Worm (Caenorhabditis elegans) whole organism, L4 larva: ENCODE data around the gene cpt-1.

ENCODE experiments used
- aly-2 ChIP-seq: sonication (generic microtip); optimal IDR thresholded peaks from 2 replicates; lab custom pipeline; 2018; ENCODE audit warnings: missing biosample characterization, missing genetic modification characterization
- egl-27 ChIP-seq: sonication (generic microtip); optimal IDR thresholded peaks from 3 replicates; lab custom pipeline; 2017; ENCODE audit warnings: missing biosample characterization, missing genetic modification reagents, missing genetic modification characterization
- lin-15B ChIP-seq: fragments of 150-350 bp; sonication (generic microtip); optimal IDR thresholded peaks from 3 replicates; lab custom pipeline; 2014; ENCODE audit warnings: missing biosample characterization, missing genetic modification characterization
- lir-3 ChIP-seq: sonication (generic microtip); optimal IDR thresholded peaks from 2 replicates; lab custom pipeline; 2016; ENCODE audit warnings: mild to moderate bottlenecking, missing genetic modification characterization, missing compliant biosample characterization
- madf-9 ChIP-seq: fragments of 200-800 bp; sonication (Bioruptor generic); conservative IDR thresholded peaks from 2 replicates; pipeline ENCODE4 v1.3.6; 2022; ENCODE audit warnings: missing genetic modification reagents, missing genetic modification characterization, missing compliant biosample characterization
- mdl-1 ChIP-seq, 2 experiments: fragments of 150-350 bp in 1 of 2; sonication (generic microtip) in 1 of 2; optimal IDR thresholded peaks; 2 replicates each; lab custom pipeline; 2014 to 2017; ENCODE audit warnings: missing biosample characterization in 2 of 2, missing genetic modification characterization in 2 of 2
- mep-1 ChIP-seq: fragments of 150-350 bp; sonication (generic microtip); optimal IDR thresholded peaks from 3 replicates; lab custom pipeline; 2014; ENCODE audit warnings: missing biosample characterization, missing genetic modification characterization
- nhr-6 ChIP-seq: fragments of 150-350 bp; optimal IDR thresholded peaks from 2 replicates; lab custom pipeline; 2014; ENCODE audit warnings: missing biosample characterization, missing genetic modification characterization
- nhr-76 ChIP-seq: fragments of 150-350 bp; optimal IDR thresholded peaks from 2 replicates; lab custom pipeline; 2014; ENCODE audit warnings: missing biosample characterization, missing genetic modification characterization
- nhr-77 ChIP-seq: fragments of 150-350 bp; optimal IDR thresholded peaks from 2 replicates; lab custom pipeline; 2014; ENCODE audit warnings: missing biosample characterization, missing genetic modification characterization

ce11 chrII:12766443-12767188 is 29.6 kb downstream of the cpt-1 start:
- TF ChIP-seq lir-3 (tag; lab: Kevin White, UChicago) (no peak), aly-2 (no peak), nhr-76 (tag; lab: Kevin White, UChicago) (no peak), mep-1 (tag; lab: Kevin White, UChicago) (no peak), mdl-1 (tag; optimal IDR thresholded peaks at IDR 0.05; lab: Kevin White, UChicago) (no peak), lin-15B (tag; lab: Kevin White, UChicago) (no peak), egl-27 (tag; lab: Kevin White, UChicago) (no peak), madf-9 (GFP tag; lab: Robert Waterston, UW) (no peak), nhr-6 (tag; lab: Kevin White, UChicago) (no peak), nhr-77 (tag; lab: Kevin White, UChicago) (no peak)
